Fruit fly (Drosophila melanogaster) whole organism, embryonic: ENCODE results near the gene CG7601.
A peak's percentile ranks its signal among the peaks of the same experiment; 100 is the strongest.

Experiments
- Asciz ChIP-seq: fragments of 200-800 bp; sonication (Bioruptor generic); optimal IDR thresholded peaks from 2 replicates; lab custom pipeline; 2017; ENCODE audit warnings: missing biosample characterization, mild to moderate bottlenecking, missing genetic modification characterization, missing genetic modification reagents
- CG10321 ChIP-seq: fragments of 200-800 bp; sonication (Bioruptor generic); IDR thresholded peaks from 2 replicates; pipeline ENCODE4 v1.3.6; 2022; ENCODE audit warnings: missing biosample characterization, missing genetic modification characterization
- CG11247 ChIP-seq: fragments of 200-800 bp; sonication (Bioruptor generic); IDR thresholded peaks from 2 replicates; pipeline ENCODE4 v1.3.6; 2022; ENCODE audit warnings: missing biosample characterization, missing genetic modification characterization
- CG11696 ChIP-seq: fragments of 200-800 bp; sonication (Bioruptor generic); IDR thresholded peaks from 2 replicates; pipeline ENCODE4 v1.3.6; 2022; ENCODE audit warnings: missing biosample characterization, missing genetic modification characterization
- CG13624 ChIP-seq: fragments of 200-800 bp; sonication (Bioruptor generic); optimal IDR thresholded peaks from 2 replicates; lab custom pipeline; 2016; ENCODE audit warnings: missing biosample characterization, missing genetic modification characterization
- CG13775 ChIP-seq: fragments of 200-800 bp; sonication (Bioruptor generic); optimal IDR thresholded peaks from 3 replicates; lab custom pipeline; 2017; ENCODE audit warnings: missing biosample characterization, mild to moderate bottlenecking, missing genetic modification characterization
- CG14667 ChIP-seq: fragments of 200-800 bp; sonication (Bioruptor generic); IDR thresholded peaks from 2 replicates; pipeline ENCODE4 v1.3.6; 2022; ENCODE audit warnings: missing biosample characterization, missing genetic modification characterization
- CG1602 ChIP-seq: fragments of 200-800 bp; sonication (Bioruptor generic); optimal IDR thresholded peaks from 3 replicates; lab custom pipeline; 2016; ENCODE audit warnings: missing biosample characterization, missing genetic modification characterization
- CG16779 ChIP-seq: fragments of 200-800 bp; sonication (Bioruptor generic); IDR thresholded peaks from 2 replicates; pipeline ENCODE4 v1.3.6; 2022; ENCODE audit warnings: missing biosample characterization, missing genetic modification characterization
- CG16813 ChIP-seq: fragments of 200-800 bp; sonication (Bioruptor generic); IDR thresholded peaks from 3 replicates; pipeline ENCODE4 v1.3.6; 2022; ENCODE audit warnings: missing biosample characterization, missing genetic modification characterization; ENCODE audit not compliant: partially characterized antibody
- CG17568 ChIP-seq: fragments of 200-800 bp; sonication (Bioruptor generic); optimal IDR thresholded peaks from 2 replicates; lab custom pipeline; 2018; ENCODE audit warnings: missing biosample characterization, mild to moderate bottlenecking, missing genetic modification characterization, moderate library complexity
- CG17912 ChIP-seq: fragments of 200-800 bp; sonication (Bioruptor generic); optimal IDR thresholded peaks from 2 replicates; lab custom pipeline; 2018; ENCODE audit warnings: missing biosample characterization, mild to moderate bottlenecking, missing genetic modification characterization
- CG2678 ChIP-seq: fragments of 200-800 bp; sonication (Bioruptor generic); optimal IDR thresholded peaks from 3 replicates; lab custom pipeline; 2019; ENCODE audit warnings: missing biosample characterization, mild to moderate bottlenecking, missing genetic modification characterization, moderate library complexity
- CG31388 ChIP-seq: fragments of 200-800 bp; sonication (Bioruptor generic); optimal IDR thresholded peaks from 2 replicates; lab custom pipeline; 2016; ENCODE audit warnings: missing biosample characterization, missing genetic modification characterization
- CG34224 ChIP-seq: fragments of 200-800 bp; sonication (Bioruptor generic); IDR thresholded peaks from 3 replicates; pipeline ENCODE4 v1.3.6; 2022; ENCODE audit warnings: missing biosample characterization, missing genetic modification characterization; ENCODE audit not compliant: partially characterized antibody
- CG4424 ChIP-seq: fragments of 200-800 bp; sonication (Bioruptor generic); optimal IDR thresholded peaks from 3 replicates; lab custom pipeline; 2016; ENCODE audit warnings: missing biosample characterization, missing genetic modification characterization
- CG4854 ChIP-seq: fragments of 200-800 bp; sonication (Bioruptor generic); optimal IDR thresholded peaks from 2 replicates; lab custom pipeline; 2016; ENCODE audit warnings: missing biosample characterization, missing genetic modification characterization, inconsistent platforms
- CG5180 ChIP-seq: fragments of 200-800 bp; sonication (Bioruptor generic); optimal IDR thresholded peaks from 3 replicates; lab custom pipeline; 2017; ENCODE audit warnings: missing biosample characterization, missing genetic modification characterization, mild to moderate bottlenecking, moderate library complexity, missing genetic modification reagents
- CG6654 ChIP-seq: fragments of 200-800 bp; sonication (Bioruptor generic); optimal IDR thresholded peaks from 2 replicates; lab custom pipeline; 2017; ENCODE audit warnings: missing biosample characterization, mild to moderate bottlenecking, missing genetic modification characterization
- CG7786 ChIP-seq: fragments of 200-800 bp; sonication (Bioruptor generic); optimal IDR thresholded peaks from 2 replicates; lab custom pipeline; 2016; ENCODE audit warnings: missing biosample characterization, missing genetic modification characterization
- CG7963 ChIP-seq: fragments of 200-800 bp; sonication (Bioruptor generic); IDR thresholded peaks from 3 replicates; pipeline ENCODE4 v1.3.6; 2022; ENCODE audit warnings: missing biosample characterization, missing genetic modification characterization; ENCODE audit not compliant: partially characterized antibody
- CG8359 ChIP-seq: fragments of 200-800 bp; sonication (Bioruptor generic); optimal IDR thresholded peaks from 2 replicates; lab custom pipeline; 2017; ENCODE audit warnings: missing biosample characterization, mild to moderate bottlenecking, missing genetic modification characterization, borderline replicate concordance
- Deaf1 ChIP-seq: fragments of 200-800 bp; optimal IDR thresholded peaks from 3 replicates; lab custom pipeline; 2019; ENCODE audit warnings: missing biosample characterization, mild to moderate bottlenecking, missing genetic modification characterization, moderate library complexity
- Fer3 ChIP-seq: fragments of 200-800 bp; sonication (Bioruptor generic); optimal IDR thresholded peaks from 2 replicates; lab custom pipeline; 2018; ENCODE audit warnings: missing biosample characterization, mild to moderate bottlenecking, missing genetic modification characterization, moderate library complexity
- HHEX ChIP-seq: fragments of 200-800 bp; sonication (Bioruptor generic); optimal IDR thresholded peaks from 3 replicates; lab custom pipeline; 2017; ENCODE audit warnings: missing biosample characterization, mild to moderate bottlenecking, missing genetic modification characterization, missing genetic modification reagents
- Lim3 ChIP-seq: fragments of 200-800 bp; sonication (Bioruptor generic); IDR thresholded peaks from 2 replicates; pipeline ENCODE4 v1.3.6; 2022; ENCODE audit warnings: missing biosample characterization, missing genetic modification characterization
- Oli ChIP-seq: fragments of 200-800 bp; sonication (Bioruptor generic); optimal IDR thresholded peaks from 2 replicates; lab custom pipeline; 2018; ENCODE audit warnings: missing biosample characterization, mild to moderate bottlenecking, missing genetic modification characterization, moderate library complexity
- Sox102F ChIP-seq: fragments of 200-800 bp; sonication (Bioruptor generic); optimal IDR thresholded peaks from 2 replicates; lab custom pipeline; 2018; ENCODE audit warnings: missing biosample characterization, mild to moderate bottlenecking, missing genetic modification characterization, moderate library complexity
- Stat92E ChIP-seq, 3 experiments: fragments of >200 bp in 2 of 3; fragments of 200-800 bp in 1 of 3; sonication (Bioruptor generic) in 1 of 3; optimal IDR thresholded peaks; 2 replicates each; lab custom pipeline; 2017 to 2019; ENCODE audit warnings: missing biosample characterization in 3 of 3, missing genetic modification characterization in 3 of 3, mild to moderate bottlenecking in 1 of 3, moderate library complexity in 1 of 3
- TFAM ChIP-seq: fragments of 200-800 bp; sonication (Bioruptor generic); optimal IDR thresholded peaks from 2 replicates; lab custom pipeline; 2017; ENCODE audit warnings: missing biosample characterization, missing genetic modification characterization, inconsistent platforms
- Vsx1 ChIP-seq: fragments of 200-800 bp; sonication (Bioruptor generic); optimal IDR thresholded peaks from 2 replicates; lab custom pipeline; 2017; ENCODE audit warnings: missing biosample characterization, mild to moderate bottlenecking, missing genetic modification characterization, missing genetic modification reagents
- aop ChIP-seq: fragments of 200-800 bp; sonication (Bioruptor generic); IDR thresholded peaks from 2 replicates; pipeline ENCODE4 v1.3.6; 2022; ENCODE audit warnings: missing biosample characterization, missing genetic modification characterization
- ap ChIP-seq: fragments of 200-800 bp; sonication (Bioruptor generic); IDR thresholded peaks from 2 replicates; pipeline ENCODE4 v1.3.6; 2022; ENCODE audit warnings: missing biosample characterization, missing genetic modification characterization
- corto ChIP-seq: fragments of 200-800 bp; sonication (Bioruptor generic); optimal IDR thresholded peaks from 2 replicates; lab custom pipeline; 2016; ENCODE audit warnings: missing biosample characterization, mild to moderate bottlenecking, missing genetic modification characterization, moderate library complexity
- cwo ChIP-seq: fragments of 200-800 bp; sonication (Bioruptor generic); optimal IDR thresholded peaks from 3 replicates; lab custom pipeline; 2017; ENCODE audit warnings: missing biosample characterization, missing genetic modification characterization, mild to moderate bottlenecking, moderate library complexity, missing genetic modification reagents
- dmrt11E ChIP-seq: fragments of 200-800 bp; sonication (Bioruptor generic); optimal IDR thresholded peaks from 3 replicates; lab custom pipeline; 2018; ENCODE audit warnings: missing biosample characterization, mild to moderate bottlenecking, missing genetic modification characterization, moderate library complexity
- dysf ChIP-seq: fragments of 200-800 bp; sonication (Bioruptor generic); IDR thresholded peaks from 3 replicates; pipeline ENCODE4 v1.3.6; 2022; ENCODE audit warnings: missing biosample characterization, missing genetic modification characterization
- esg ChIP-seq: fragments of 200-800 bp; sonication (Bioruptor generic); conservative IDR thresholded peaks from 2 replicates; pipeline ENCODE4 v1.3.6; 2022; ENCODE audit warnings: missing biosample characterization, missing genetic modification characterization
- h ChIP-seq: fragments of >200 bp; optimal IDR thresholded peaks from 2 replicates; lab custom pipeline; 2017
- jumu ChIP-seq: fragments of 200-800 bp; sonication (Bioruptor generic); optimal IDR thresholded peaks from 3 replicates; lab custom pipeline; 2016; ENCODE audit warnings: missing biosample characterization, missing genetic modification characterization
- ken ChIP-seq: fragments of 200-800 bp; sonication (Bioruptor generic); IDR thresholded peaks from 3 replicates; pipeline ENCODE4 v1.3.6; 2022; ENCODE audit warnings: missing biosample characterization, missing genetic modification characterization
- lmd ChIP-seq: fragments of 200-800 bp; sonication (Bioruptor generic); IDR thresholded peaks from 2 replicates; pipeline ENCODE4 v1.3.6; 2022; ENCODE audit warnings: missing biosample characterization, missing genetic modification characterization
- nau ChIP-seq: fragments of 200-800 bp; sonication (Bioruptor generic); optimal IDR thresholded peaks from 3 replicates; lab custom pipeline; 2017; ENCODE audit warnings: missing biosample characterization, mild to moderate bottlenecking, missing genetic modification characterization, missing genetic modification reagents
- slbo ChIP-seq: fragments of 200-800 bp; sonication (Bioruptor generic); IDR thresholded peaks from 2 replicates; pipeline ENCODE4 v1.3.6; 2022; ENCODE audit warnings: missing biosample characterization, missing genetic modification characterization
- slp2 ChIP-seq: fragments of 200-800 bp; sonication (Bioruptor generic); optimal IDR thresholded peaks from 2 replicates; lab custom pipeline; 2016; ENCODE audit warnings: missing biosample characterization, missing genetic modification characterization
- sna ChIP-seq: fragments of 200-800 bp; sonication (Bioruptor generic); IDR thresholded peaks from 2 replicates; pipeline ENCODE4 v1.3.6; 2022; ENCODE audit warnings: missing biosample characterization, missing genetic modification characterization; ENCODE audit not compliant: partially characterized antibody
- tll ChIP-seq, 2 experiments: fragments of 200-800 bp in 1 of 2; fragments of >200 bp in 1 of 2; sonication (Bioruptor generic) in 1 of 2; optimal IDR thresholded peaks; 2 replicates each; lab custom pipeline; 2017 to 2019; ENCODE audit warnings: missing biosample characterization in 2 of 2, missing genetic modification characterization in 2 of 2, mild to moderate bottlenecking in 1 of 2, moderate library complexity in 1 of 2
- toy ChIP-seq: fragments of 200-800 bp; sonication (Bioruptor generic); IDR thresholded peaks from 2 replicates; pipeline ENCODE4 v1.3.6; 2022; ENCODE audit warnings: missing biosample characterization, missing genetic modification characterization
- ttk ChIP-seq: fragments of 200-800 bp; sonication (Bioruptor generic); IDR thresholded peaks from 2 replicates; pipeline ENCODE4 v2.1.2; 2022; ENCODE audit warnings: missing biosample characterization, missing genetic modification characterization
- tup ChIP-seq: fragments of 200-800 bp; sonication (Bioruptor generic); optimal IDR thresholded peaks from 2 replicates; lab custom pipeline; 2016; ENCODE audit warnings: missing biosample characterization, mild to moderate bottlenecking, missing genetic modification characterization, moderate library complexity

Gene CG7601

DNA sequence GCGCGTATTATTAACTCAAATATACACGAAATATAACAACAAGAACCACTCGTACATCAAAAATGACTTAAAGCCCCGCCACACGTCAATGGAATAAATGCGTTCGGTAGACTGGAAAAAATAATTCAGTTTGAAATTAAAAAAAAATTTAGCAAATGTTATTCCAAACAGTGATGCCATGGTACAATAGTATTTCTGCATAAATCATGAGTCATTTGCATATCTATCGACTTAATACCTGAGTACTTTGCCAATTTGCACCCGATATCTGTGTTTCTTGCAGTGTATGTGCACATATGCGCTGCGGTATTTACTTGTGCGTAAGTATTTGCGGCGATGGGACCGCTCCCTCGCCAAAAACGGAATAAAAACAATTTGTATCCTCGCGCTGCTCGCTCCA lies 26.6 kb upstream of the CG7601 start (continued):
- TF ChIP-seq nau, result no peak
- no peak for TF ChIP-seq CG14667 (GFP tag; lab: Robert Waterston, UW)
- no peak for TF ChIP-seq tll (GFP tag; optimal IDR thresholded peaks at IDR 0.05; lab: Kevin White, UChicago)
- TF ChIP-seq CG16813 (GFP tag; lab: Robert Waterston, UW), result no peak
- TF ChIP-seq Asciz (GFP tag; lab: Kevin White, UChicago), result no peak
- TF ChIP-seq h (lab: Kevin White, UChicago), result no peak
- no peak for TF ChIP-seq CG1602 (GFP tag; lab: Kevin White, UChicago)
- peak; percentile 52 for TF ChIP-seq CG4424 (GFP tag; lab: Kevin White, UChicago)
- no peak for TF ChIP-seq CG6654 (GFP tag; lab: Kevin White, UChicago)
- peak; percentile 82 for TF ChIP-seq corto (GFP tag; lab: Kevin White, UChicago)
- peak; percentile 34 for TF ChIP-seq dmrt11E
- TF ChIP-seq CG31388, result no peak
- TF ChIP-seq CG13624 (GFP tag; lab: Kevin White, UChicago), result no peak
- TF ChIP-seq CG2678 (tag; lab: Kevin White, UChicago), result peak; percentile 25
- TF ChIP-seq aop (GFP tag; lab: Robert Waterston, UW), result no peak
- no peak for TF ChIP-seq Stat92E (GFP tag; optimal IDR thresholded peaks at IDR 0.05; lab: Kevin White, UChicago)
- TF ChIP-seq CG5180, result no peak
- TF ChIP-seq toy, result no peak
- no peak for TF ChIP-seq sna
- TF ChIP-seq ken (GFP tag; lab: Robert Waterston, UW), result no peak
- TF ChIP-seq slbo, result peak; percentile 58
- TF ChIP-seq Vsx1 (GFP tag; lab: Kevin White, UChicago), result no peak
- 0 out of 2 replicates have a peak, but pooled peaks have one; percentile 27 for TF ChIP-seq lmd (GFP tag; lab: Robert Waterston, UW)
- TF ChIP-seq ttk (GFP tag; lab: Robert Waterston, UW), result no peak
- TF ChIP-seq CG16779 (GFP tag; lab: Robert Waterston, UW), result no peak
- TF ChIP-seq CG11696 (GFP tag; lab: Robert Waterston, UW), result no peak
- TF ChIP-seq CG4854 (GFP tag; lab: Kevin White, UChicago), result no peak
- no peak for TF ChIP-seq tup (GFP tag; lab: Kevin White, UChicago)
- peak; percentile 19 for TF ChIP-seq Oli
- TF ChIP-seq Deaf1 (tag; lab: Kevin White, UChicago), result no peak
- no peak for TF ChIP-seq jumu (GFP tag; lab: Kevin White, UChicago)
- peak; percentile 45 for TF ChIP-seq esg (GFP tag; lab: Robert Waterston, UW)
- no peak for TF ChIP-seq CG17568
- no peak for TF ChIP-seq CG10321 (GFP tag; lab: Robert Waterston, UW)
- no peak; the same call in 1 of the 2 replicates for TF ChIP-seq ap (GFP tag; lab: Robert Waterston, UW)
- TF ChIP-seq TFAM (GFP tag; lab: Kevin White, UChicago), result no peak
- no peak for TF ChIP-seq CG17912
- no peak for TF ChIP-seq cwo
- no peak for TF ChIP-seq Lim3 (GFP tag; lab: Robert Waterston, UW)
- peak; percentile 4 for TF ChIP-seq slp2 (GFP tag; lab: Kevin White, UChicago)
- no peak for TF ChIP-seq CG34224 (GFP tag; lab: Robert Waterston, UW)
- TF ChIP-seq CG7963 (GFP tag; lab: Robert Waterston, UW), result no peak
- TF ChIP-seq Fer3 (tag; lab: Kevin White, UChicago), result no peak
- TF ChIP-seq dysf (GFP tag; lab: Robert Waterston, UW), result peak; percentile 47; the same call in 2 of the 3 replicates
- TF ChIP-seq HHEX (GFP tag; lab: Kevin White, UChicago), result no peak
- TF ChIP-seq CG8359 (GFP tag; lab: Kevin White, UChicago), result no peak
- TF ChIP-seq CG11247 (GFP tag; lab: Robert Waterston, UW), result 0 out of 2 replicates have a peak, but pooled peaks have one; percentile 30
- TF ChIP-seq Sox102F (GFP tag; lab: Kevin White, UChicago), result peak; percentile 54
- no peak for TF ChIP-seq CG7786 (GFP tag; lab: Kevin White, UChicago)
- peak; percentile 24 for TF ChIP-seq CG13775 (GFP tag; lab: Kevin White, UChicago)
